Fruit fly (Drosophila melanogaster) whole organism, embryonic: Measurements from ENCODE around the gene Gart.
A peak's percentile ranks its signal among the peaks of the same experiment; 100 is the strongest.

Experiments
- Atf6 ChIP-seq: fragments of 200-800 bp; sonication (Bioruptor generic); IDR thresholded peaks from 2 replicates; pipeline ENCODE4 v1.3.6; 2022; ENCODE audit warnings: missing biosample characterization, missing genetic modification characterization
- CG10543 ChIP-seq: fragments of 200-800 bp; sonication (Bioruptor generic); optimal IDR thresholded peaks from 3 replicates; lab custom pipeline; 2017; ENCODE audit warnings: missing biosample characterization, mild to moderate bottlenecking, missing genetic modification characterization, moderate library complexity
- CG11456 ChIP-seq: fragments of 200-800 bp; sonication (Bioruptor generic); IDR thresholded peaks from 3 replicates; pipeline ENCODE4 v1.3.6; 2022; ENCODE audit warnings: missing biosample characterization, missing genetic modification characterization
- CG11695 ChIP-seq: fragments of 200-800 bp; sonication (Bioruptor generic); IDR thresholded peaks from 3 replicates; pipeline ENCODE4 v1.3.6; 2022; ENCODE audit warnings: missing biosample characterization, missing genetic modification characterization
- CG12071 ChIP-seq: fragments of 200-800 bp; sonication (Bioruptor generic); optimal IDR thresholded peaks from 3 replicates; lab custom pipeline; 2018; ENCODE audit warnings: missing biosample characterization, mild to moderate bottlenecking, missing genetic modification characterization
- CG12942 ChIP-seq: fragments of 200-800 bp; sonication (Bioruptor generic); optimal IDR thresholded peaks from 3 replicates; lab custom pipeline; 2016; ENCODE audit warnings: missing biosample characterization, missing genetic modification characterization
- CG13624 ChIP-seq: fragments of 200-800 bp; sonication (Bioruptor generic); optimal IDR thresholded peaks from 2 replicates; lab custom pipeline; 2016; ENCODE audit warnings: missing biosample characterization, missing genetic modification characterization
- CG13775 ChIP-seq: fragments of 200-800 bp; sonication (Bioruptor generic); optimal IDR thresholded peaks from 3 replicates; lab custom pipeline; 2017; ENCODE audit warnings: missing biosample characterization, mild to moderate bottlenecking, missing genetic modification characterization
- CG14441 ChIP-seq: fragments of 200-800 bp; sonication (Bioruptor generic); IDR thresholded peaks from 2 replicates; pipeline ENCODE4 v1.3.6; 2022; ENCODE audit warnings: missing biosample characterization, missing genetic modification characterization
- CG14860 ChIP-seq: fragments of 200-800 bp; sonication (Bioruptor generic); IDR thresholded peaks from 3 replicates; pipeline ENCODE4 v1.3.6; 2022; ENCODE audit warnings: missing biosample characterization, missing genetic modification characterization; ENCODE audit not compliant: partially characterized antibody
- CG15514 ChIP-seq: fragments of 200-800 bp; sonication (Bioruptor generic); optimal IDR thresholded peaks from 3 replicates; lab custom pipeline; 2017; ENCODE audit warnings: missing biosample characterization, missing genetic modification characterization, mild to moderate bottlenecking, moderate library complexity, missing genetic modification reagents
- CG15696 ChIP-seq: fragments of 200-800 bp; sonication (Bioruptor generic); optimal IDR thresholded peaks from 2 replicates; lab custom pipeline; 2019; ENCODE audit warnings: missing biosample characterization, mild to moderate bottlenecking, missing genetic modification characterization, moderate library complexity
- CG17359 ChIP-seq: fragments of 200-800 bp; sonication (Bioruptor generic); optimal IDR thresholded peaks from 3 replicates; lab custom pipeline; 2018; ENCODE audit warnings: missing biosample characterization, mild to moderate bottlenecking, missing genetic modification characterization, moderate library complexity
- CG18262 ChIP-seq: fragments of 200-800 bp; optimal IDR thresholded peaks from 3 replicates; lab custom pipeline; 2019; ENCODE audit warnings: missing biosample characterization, mild to moderate bottlenecking, missing genetic modification characterization, moderate library complexity
- CG2678 ChIP-seq: fragments of 200-800 bp; sonication (Bioruptor generic); optimal IDR thresholded peaks from 3 replicates; lab custom pipeline; 2019; ENCODE audit warnings: missing biosample characterization, mild to moderate bottlenecking, missing genetic modification characterization, moderate library complexity
- CG32532 ChIP-seq: fragments of 200-800 bp; sonication (Bioruptor generic); IDR thresholded peaks from 2 replicates; pipeline ENCODE4 v1.3.6; 2022; ENCODE audit warnings: missing biosample characterization, missing genetic modification characterization
- CG3281 ChIP-seq: fragments of 200-800 bp; sonication (Bioruptor generic); optimal IDR thresholded peaks from 3 replicates; lab custom pipeline; 2017; ENCODE audit warnings: missing biosample characterization, mild to moderate bottlenecking, missing genetic modification characterization
- CG4854 ChIP-seq: fragments of 200-800 bp; sonication (Bioruptor generic); optimal IDR thresholded peaks from 2 replicates; lab custom pipeline; 2016; ENCODE audit warnings: missing biosample characterization, missing genetic modification characterization, inconsistent platforms
- CG5180 ChIP-seq: fragments of 200-800 bp; sonication (Bioruptor generic); optimal IDR thresholded peaks from 3 replicates; lab custom pipeline; 2017; ENCODE audit warnings: missing biosample characterization, missing genetic modification characterization, mild to moderate bottlenecking, moderate library complexity, missing genetic modification reagents
- CG6765 ChIP-seq: fragments of 200-800 bp; sonication (Bioruptor generic); optimal IDR thresholded peaks from 3 replicates; lab custom pipeline; 2017; ENCODE audit warnings: missing biosample characterization, mild to moderate bottlenecking, missing genetic modification characterization
- CG6791 ChIP-seq: fragments of 200-800 bp; sonication (Bioruptor generic); IDR thresholded peaks from 3 replicates; pipeline ENCODE4 v1.3.6; 2022; ENCODE audit warnings: missing biosample characterization, missing genetic modification characterization; ENCODE audit not compliant: partially characterized antibody
- CG7745 ChIP-seq: fragments of 200-800 bp; sonication (Bioruptor generic); optimal IDR thresholded peaks from 2 replicates; lab custom pipeline; 2018; ENCODE audit warnings: missing biosample characterization, mild to moderate bottlenecking, missing genetic modification characterization, moderate library complexity
- CG7786 ChIP-seq: fragments of 200-800 bp; sonication (Bioruptor generic); optimal IDR thresholded peaks from 2 replicates; lab custom pipeline; 2016; ENCODE audit warnings: missing biosample characterization, missing genetic modification characterization
- CG8290 ChIP-seq, 3 experiments: fragments of 200-800 bp; sonication (Bioruptor generic); optimal IDR thresholded peaks; 2 replicates each; lab custom pipeline; 2016 to 2019; ENCODE audit warnings: missing biosample characterization in 3 of 3, missing genetic modification characterization in 3 of 3, mild to moderate bottlenecking in 2 of 3, moderate library complexity in 1 of 3
- CG9215 ChIP-seq: fragments of 200-800 bp; sonication (Bioruptor generic); IDR thresholded peaks from 2 replicates; pipeline ENCODE4 v1.3.6; 2022; ENCODE audit warnings: missing biosample characterization, missing genetic modification characterization
- Ets65A ChIP-seq: fragments of 200-800 bp; sonication (Bioruptor generic); peaks from one replicate; lab custom pipeline; 2016; ENCODE audit warnings: missing biosample characterization, missing genetic modification characterization
- Ets97D ChIP-seq: fragments of 200-800 bp; sonication (Bioruptor generic); optimal IDR thresholded peaks from 3 replicates; lab custom pipeline; 2016; ENCODE audit warnings: missing biosample characterization, missing genetic modification characterization
- Fer1 ChIP-seq: fragments of 200-800 bp; sonication (Bioruptor generic); optimal IDR thresholded peaks from 2 replicates; lab custom pipeline; 2017; ENCODE audit warnings: missing biosample characterization, mild to moderate bottlenecking, missing genetic modification characterization
- Hsf ChIP-seq: fragments of 200-800 bp; sonication (Bioruptor generic); optimal IDR thresholded peaks from 3 replicates; lab custom pipeline; 2016; ENCODE audit warnings: missing biosample characterization, missing genetic modification characterization
- MTF-1 ChIP-seq: fragments of 200-800 bp; sonication (Bioruptor generic); optimal IDR thresholded peaks from 2 replicates; lab custom pipeline; 2018; ENCODE audit warnings: missing biosample characterization, mild to moderate bottlenecking, missing genetic modification characterization, borderline replicate concordance
- Pdp1 ChIP-seq, 2 experiments: fragments of 200-800 bp; sonication (Bioruptor generic); optimal IDR thresholded peaks; 3 replicates each; lab custom pipeline; 2016; ENCODE audit warnings: missing biosample characterization in 2 of 2, missing genetic modification characterization in 2 of 2, mild to moderate bottlenecking in 1 of 2, moderate library complexity in 1 of 2
- abd-A ChIP-seq: fragments of 200-800 bp; sonication (Bioruptor generic); optimal IDR thresholded peaks from 3 replicates; lab custom pipeline; 2019; ENCODE audit warnings: missing biosample characterization, mild to moderate bottlenecking, missing genetic modification characterization, moderate library complexity
- chif ChIP-seq, 2 experiments: fragments of 200-800 bp; sonication (Bioruptor generic); optimal IDR thresholded peaks; 3 replicates each; lab custom pipeline; 2016; ENCODE audit warnings: missing biosample characterization in 2 of 2, missing genetic modification characterization in 2 of 2
- dati ChIP-seq: fragments of 200-800 bp; sonication (Bioruptor generic); IDR thresholded peaks from 2 replicates; pipeline ENCODE4 v1.3.6; 2022; ENCODE audit warnings: missing biosample characterization, missing genetic modification characterization
- gro ChIP-seq: fragments of 200-800 bp; sonication (Bioruptor generic); optimal IDR thresholded peaks from 2 replicates; lab custom pipeline; 2016; ENCODE audit warnings: missing biosample characterization, missing genetic modification characterization
- gsb ChIP-seq: fragments of 200-800 bp; sonication (Bioruptor generic); IDR thresholded peaks from 2 replicates; pipeline ENCODE4 v1.3.6; 2022; ENCODE audit warnings: missing biosample characterization, missing genetic modification characterization
- jigr1 ChIP-seq: fragments of 200-800 bp; sonication (Bioruptor generic); IDR thresholded peaks from 3 replicates; pipeline ENCODE4 v1.3.6; 2022; ENCODE audit warnings: missing biosample characterization, missing genetic modification characterization
- kni ChIP-seq: fragments of 200-800 bp; sonication (Bioruptor generic); optimal IDR thresholded peaks from 3 replicates; lab custom pipeline; 2017; ENCODE audit warnings: mild to moderate bottlenecking, missing biosample characterization, missing genetic modification reagents, missing genetic modification characterization
- lmd ChIP-seq: fragments of 200-800 bp; sonication (Bioruptor generic); IDR thresholded peaks from 2 replicates; pipeline ENCODE4 v1.3.6; 2022; ENCODE audit warnings: missing biosample characterization, missing genetic modification characterization
- oc ChIP-seq: fragments of 200-800 bp; sonication (Bioruptor generic); optimal IDR thresholded peaks from 2 replicates; lab custom pipeline; 2018; ENCODE audit warnings: missing biosample characterization, mild to moderate bottlenecking, missing genetic modification characterization, moderate library complexity
- p53 ChIP-seq: fragments of 200-800 bp; sonication (Bioruptor generic); optimal IDR thresholded peaks from 2 replicates; lab custom pipeline; 2016; ENCODE audit warnings: missing biosample characterization, missing genetic modification characterization
- pho ChIP-seq: fragments of 200-800 bp; sonication (Bioruptor generic); optimal IDR thresholded peaks from 2 replicates; lab custom pipeline; 2016; ENCODE audit warnings: missing biosample characterization, missing genetic modification characterization
- run ChIP-seq: fragments of 200-800 bp; sonication (Bioruptor generic); optimal IDR thresholded peaks from 3 replicates; lab custom pipeline; 2018; ENCODE audit warnings: missing biosample characterization, mild to moderate bottlenecking, missing genetic modification characterization
- tap ChIP-seq: fragments of 200-800 bp; optimal IDR thresholded peaks from 3 replicates; lab custom pipeline; 2019; ENCODE audit warnings: missing biosample characterization, mild to moderate bottlenecking, missing genetic modification characterization, moderate library complexity
- tgo ChIP-seq: fragments of 200-800 bp; sonication (Bioruptor generic); IDR thresholded peaks from 3 replicates; pipeline ENCODE4 v1.3.6; 2022; ENCODE audit warnings: missing biosample characterization, missing genetic modification characterization
- vnd ChIP-seq: fragments of 200-800 bp; sonication (Bioruptor generic); IDR thresholded peaks from 3 replicates; pipeline ENCODE4 v1.3.6; 2022; ENCODE audit warnings: missing biosample characterization, missing genetic modification characterization; ENCODE audit not compliant: partially characterized antibody
- wek ChIP-seq: fragments of 200-800 bp; sonication (Bioruptor generic); optimal IDR thresholded peaks from 3 replicates; lab custom pipeline; 2018; ENCODE audit warnings: missing biosample characterization, mild to moderate bottlenecking, missing genetic modification characterization, moderate library complexity
- z ChIP-seq: fragments of 200-800 bp; sonication (Bioruptor generic); IDR thresholded peaks from 3 replicates; pipeline ENCODE4 v1.3.6; 2022; ENCODE audit warnings: missing biosample characterization, missing genetic modification characterization
- zen ChIP-seq: fragments of 200-800 bp; sonication (Bioruptor generic); optimal IDR thresholded peaks from 3 replicates; lab custom pipeline; 2018; ENCODE audit warnings: missing biosample characterization, mild to moderate bottlenecking, missing genetic modification characterization, moderate library complexity

Gene Gart

DNA sequence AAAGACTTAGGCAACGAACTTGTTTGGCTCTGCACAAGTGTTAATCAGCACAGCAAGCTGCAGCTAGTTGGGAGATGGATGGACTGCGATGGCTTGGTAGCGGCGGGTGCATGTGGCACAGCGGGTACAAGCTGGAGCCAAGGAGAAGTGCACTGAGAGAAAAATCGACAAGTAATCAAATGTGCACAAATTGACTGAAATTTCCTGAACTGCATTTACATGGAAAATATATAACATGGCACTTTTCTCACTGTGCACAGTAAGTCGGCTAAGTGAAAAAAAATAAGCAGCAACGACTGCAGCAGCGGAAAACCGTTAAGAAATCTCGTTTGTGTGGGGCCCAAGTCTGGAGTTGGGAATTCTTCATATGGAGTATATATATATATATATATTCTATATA, 32.6 kb downstream of the Gart start (continued):
- TF ChIP-seq CG9215: no peak

DNA sequence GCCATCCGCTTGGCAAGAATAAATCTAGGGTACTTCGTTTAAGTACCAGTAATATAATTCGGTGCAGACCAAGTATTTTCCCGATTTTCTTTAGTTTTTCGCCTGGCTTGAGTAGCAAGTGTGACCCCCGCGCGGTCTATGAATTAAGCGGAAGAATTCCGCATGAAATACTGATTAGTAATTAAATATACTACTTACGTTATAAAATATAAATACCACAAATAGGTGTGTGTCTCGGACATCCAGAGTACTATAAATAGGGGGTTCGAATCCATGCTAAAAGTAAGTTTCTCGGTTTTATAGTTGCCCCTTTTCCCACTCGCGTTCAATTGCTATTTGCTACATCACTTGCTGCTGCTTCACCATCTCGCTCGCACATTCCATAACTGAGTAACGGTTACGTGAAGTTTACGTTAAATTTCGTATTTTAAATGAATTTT, 52.1 kb downstream of the Gart start, which contains the start of gene snRNP-U1-70K:
snRNP-U1-70K (minus strand) TSS at position 141 of the 440 bp plus-strand sequence.
- no peak for TF ChIP-seq lmd
- no peak for TF ChIP-seq tgo (GFP tag; lab: Robert Waterston, UW)
- TF ChIP-seq pho: no peak
- no peak for TF ChIP-seq p53
- no peak for TF ChIP-seq CG4854 (GFP tag; lab: Kevin White, UChicago)
- TF ChIP-seq CG11695 (GFP tag; lab: Robert Waterston, UW): no peak
- TF ChIP-seq CG12942: no peak
- TF ChIP-seq kni (GFP tag; lab: Kevin White, UChicago): peak; percentile 4
- TF ChIP-seq dati (GFP tag; lab: Robert Waterston, UW): no peak
- peak; percentile 0 for TF ChIP-seq CG7745 (tag; lab: Kevin White, UChicago)
- no peak for TF ChIP-seq CG18262 (tag; lab: Kevin White, UChicago)
- peak in 1 of 2 experiments; percentile 54 for TF ChIP-seq Pdp1 (GFP tag; optimal IDR thresholded peaks at IDR 0.05; lab: Kevin White, UChicago)
- TF ChIP-seq oc: no peak
- peak; percentile 7 for TF ChIP-seq Ets65A (GFP tag; lab: Kevin White, UChicago)
- no peak for TF ChIP-seq abd-A (tag; lab: Kevin White, UChicago)
- TF ChIP-seq CG5180: no peak
- TF ChIP-seq tap (tag; lab: Kevin White, UChicago): no peak
- no peak for TF ChIP-seq CG2678 (tag; lab: Kevin White, UChicago)
- TF ChIP-seq MTF-1 (GFP tag; lab: Kevin White, UChicago): no peak
- TF ChIP-seq CG8290 (GFP tag; optimal IDR thresholded peaks at IDR 0.05; lab: Kevin White, UChicago): no peak
- TF ChIP-seq CG8290 (tag; optimal IDR thresholded peaks at IDR 0.05; lab: Kevin White, UChicago): no peak
- no peak for TF ChIP-seq CG7786 (GFP tag; lab: Kevin White, UChicago)
- no peak for TF ChIP-seq CG14441
- no peak for TF ChIP-seq CG32532 (GFP tag; lab: Robert Waterston, UW)
- TF ChIP-seq CG15696 (tag; lab: Kevin White, UChicago): no peak
- no peak for TF ChIP-seq CG13775
- no peak for TF ChIP-seq CG14860
- 0 out of 3 replicates have a peak, but pooled peaks have one; percentile 41 for TF ChIP-seq CG11456 (GFP tag; lab: Robert Waterston, UW)
- TF ChIP-seq zen (tag; lab: Kevin White, UChicago): peak; percentile 62
- peak; percentile 46 for TF ChIP-seq Ets97D (GFP tag; lab: Kevin White, UChicago)
- TF ChIP-seq CG12071: no peak
- TF ChIP-seq Atf6: no peak
- TF ChIP-seq CG15514 (GFP tag; lab: Kevin White, UChicago): peak; percentile 81
- TF ChIP-seq CG3281 (GFP tag; lab: Kevin White, UChicago): no peak
- no peak for TF ChIP-seq CG6765
- TF ChIP-seq Hsf (GFP tag; lab: Kevin White, UChicago): no peak
- peak; percentile 51; the same call in 2 of the 3 replicates for TF ChIP-seq CG6791 (GFP tag; lab: Robert Waterston, UW)
- no peak for TF ChIP-seq gro
- TF ChIP-seq wek (GFP tag; lab: Kevin White, UChicago): no peak
- no peak for TF ChIP-seq CG10543 (GFP tag; lab: Kevin White, UChicago)
- no peak for TF ChIP-seq z (GFP tag; lab: Robert Waterston, UW)
- no peak for TF ChIP-seq Fer1 (GFP tag; lab: Kevin White, UChicago)
- TF ChIP-seq gsb (GFP tag; lab: Robert Waterston, UW): no peak
- TF ChIP-seq jigr1 (GFP tag; lab: Robert Waterston, UW): no peak
- TF ChIP-seq run: no peak
- no peak for TF ChIP-seq CG17359 (tag; lab: Kevin White, UChicago)
- TF ChIP-seq CG13624: no peak
- TF ChIP-seq vnd (GFP tag; lab: Robert Waterston, UW): no peak
- TF ChIP-seq chif (GFP tag; optimal IDR thresholded peaks at IDR 0.05; lab: Kevin White, UChicago): peak in 1 of 2 experiments; percentile 6
